Fruit fly (Drosophila melanogaster) whole organism, embryonic: Measurements from ENCODE around the gene Rh3.

Experiments used
- Fer2 ChIP-seq: fragments of 200-800 bp; sonication (Bioruptor generic); optimal IDR thresholded peaks from 2 replicates; lab custom pipeline; 2018; ENCODE audit warnings: missing biosample characterization, mild to moderate bottlenecking, missing genetic modification characterization, moderate library complexity
- Hr39 ChIP-seq: fragments of >200 bp; optimal IDR thresholded peaks from 2 replicates; lab custom pipeline; 2017
- NC2β ChIP-seq: fragments of 200-800 bp; sonication (Bioruptor generic); optimal IDR thresholded peaks from 2 replicates; lab custom pipeline; 2016; ENCODE audit warnings: missing biosample characterization, missing genetic modification characterization
- corto ChIP-seq: fragments of 200-800 bp; sonication (Bioruptor generic); optimal IDR thresholded peaks from 2 replicates; lab custom pipeline; 2016; ENCODE audit warnings: missing biosample characterization, mild to moderate bottlenecking, missing genetic modification characterization, moderate library complexity
- crp ChIP-seq, 2 experiments: fragments of 200-800 bp; sonication (Bioruptor generic); optimal IDR thresholded peaks; 2 replicates in 1 of 2; 3 replicates in 1 of 2; lab custom pipeline; 2017; ENCODE audit warnings: missing biosample characterization in 2 of 2, missing genetic modification characterization in 2 of 2, mild to moderate bottlenecking in 1 of 2, moderate library complexity in 1 of 2
- fru ChIP-seq: fragments of >200 bp; optimal IDR thresholded peaks from 2 replicates; lab custom pipeline; 2017
- lola ChIP-seq, 3 experiments: fragments of >200 bp in 2 of 3; fragments of 200-800 bp in 1 of 3; sonication (Bioruptor generic) in 1 of 3; optimal IDR thresholded peaks; 2 replicates each; lab custom pipeline; 2017 to 2019; ENCODE audit warnings: missing biosample characterization in 3 of 3, missing genetic modification characterization in 3 of 3, mild to moderate bottlenecking in 1 of 3, moderate library complexity in 1 of 3
- ranshi ChIP-seq: fragments of 200-800 bp; sonication (Bioruptor generic); IDR thresholded peaks from 2 replicates; pipeline ENCODE4 v1.3.6; 2022; ENCODE audit warnings: missing biosample characterization, missing genetic modification characterization
- tll ChIP-seq, 2 experiments: fragments of 200-800 bp in 1 of 2; fragments of >200 bp in 1 of 2; sonication (Bioruptor generic) in 1 of 2; optimal IDR thresholded peaks; 2 replicates each; lab custom pipeline; 2017 to 2019; ENCODE audit warnings: missing biosample characterization in 2 of 2, missing genetic modification characterization in 2 of 2, mild to moderate bottlenecking in 1 of 2, moderate library complexity in 1 of 2

- TF ChIP-seq NC2β (GFP tag; lab: Kevin White, UChicago) (no peak), ranshi (GFP tag; lab: Robert Waterston, UW) (no peak), Hr39 (lab: Kevin White, UChicago) (no peak), lola (GFP tag; optimal IDR thresholded peaks at IDR 0.05; lab: Kevin White, UChicago) (no peak), tll (GFP tag; optimal IDR thresholded peaks at IDR 0.05; lab: Kevin White, UChicago) (no peak), fru (no peak), crp (GFP tag; optimal IDR thresholded peaks at IDR 0.05; lab: Kevin White, UChicago) (no peak), Fer2 (tag; lab: Kevin White, UChicago) (no peak), corto (GFP tag; lab: Kevin White, UChicago) (no peak)
Measured at dm6 chr3R:20055809-20056208, 26.4 kb downstream of the Rh3 start, which contains the start of gene CG17193.
